Fruit fly (Drosophila melanogaster) Kc167 (cell line): ENCODE data around the gene Rpp14b.

Experiments
- Myc ChIP-seq: fragments of >200 bp; optimal IDR thresholded peaks from 2 replicates; lab custom pipeline; 2017; ENCODE audit warnings: missing external identifiers
- h ChIP-seq: fragments of >200 bp; optimal IDR thresholded peaks from 3 replicates; lab custom pipeline; 2018; ENCODE audit warnings: missing external identifiers
- psq ChIP-seq: fragments of >200 bp; optimal IDR thresholded peaks from 2 replicates; lab custom pipeline; 2017; ENCODE audit warnings: missing external identifiers

DNA sequence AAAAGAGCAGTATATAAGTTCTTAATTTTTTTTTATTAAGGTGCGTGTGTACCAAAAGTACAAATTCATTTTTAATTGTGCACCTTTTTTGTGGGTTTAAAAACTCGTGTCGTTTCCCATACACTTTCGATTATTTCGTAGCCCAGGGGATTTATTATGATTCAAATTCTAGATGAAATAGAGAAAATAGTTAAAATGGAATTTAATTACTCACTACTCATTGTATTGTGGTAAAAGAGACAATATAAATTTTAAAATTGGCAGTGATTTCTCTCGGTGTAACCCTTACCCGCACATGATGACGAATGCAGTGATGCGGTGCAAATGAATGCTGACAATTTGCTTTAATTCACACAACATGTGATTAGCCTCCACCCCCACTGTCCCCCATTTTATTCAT is 27.5 kb downstream of the Rpp14b start:
- TF ChIP-seq psq (lab: Kevin White, UChicago), result no peak
- no peak for TF ChIP-seq h (lab: Kevin White, UChicago)
- no peak for TF ChIP-seq Myc (lab: Kevin White, UChicago)
